Worm (Caenorhabditis elegans) whole organism, late embryonic: ENCODE measurements around the gene dsc-1.

ENCODE experiments used
- ama-1 ChIP-seq: fragments of 150-350 bp; optimal IDR thresholded peaks from 2 replicates; lab custom pipeline; 2014
- ceh-18 ChIP-seq: sonication (generic microtip); optimal IDR thresholded peaks from 2 replicates; lab custom pipeline; 2016; ENCODE audit warnings: missing genetic modification characterization, missing compliant biosample characterization
- ceh-48 ChIP-seq: sonication (generic microtip); optimal IDR thresholded peaks from 2 replicates; lab custom pipeline; 2016; ENCODE audit warnings: missing genetic modification characterization, inconsistent platforms, missing compliant biosample characterization
- che-1 ChIP-seq: sonication (generic microtip); optimal IDR thresholded peaks from 2 replicates; lab custom pipeline; 2016; ENCODE audit warnings: mild to moderate bottlenecking, missing genetic modification characterization, missing compliant biosample characterization
- fax-1 ChIP-seq: sonication (generic microtip); optimal IDR thresholded peaks from 2 replicates; lab custom pipeline; 2016; ENCODE audit warnings: missing genotype, missing genetic modification characterization, missing compliant biosample characterization
- fkh-10 ChIP-seq: fragments of 150-350 bp; optimal IDR thresholded peaks from 2 replicates; lab custom pipeline; 2014; ENCODE audit warnings: missing biosample characterization, missing genetic modification reagents, missing genetic modification characterization
- hlh-13 ChIP-seq: fragments of 200-800 bp; sonication (Bioruptor generic); optimal IDR thresholded peaks from 2 replicates; lab custom pipeline; 2018; ENCODE audit warnings: mild to moderate bottlenecking, missing genetic modification characterization, missing compliant biosample characterization
- lim-6 ChIP-seq: sonication (generic microtip); optimal IDR thresholded peaks from 2 replicates; lab custom pipeline; 2016; ENCODE audit warnings: missing genetic modification characterization, missing compliant biosample characterization
- nfya-1 ChIP-seq: sonication (generic microtip); optimal IDR thresholded peaks from 2 replicates; lab custom pipeline; 2017; ENCODE audit warnings: missing genetic modification characterization, mild to moderate bottlenecking, missing compliant biosample characterization, antibody characterized with exemption, moderate library complexity
- pag-3 ChIP-seq: sonication (generic microtip); optimal IDR thresholded peaks from 2 replicates; lab custom pipeline; 2016; ENCODE audit warnings: missing compliant biosample characterization, missing genetic modification characterization, borderline replicate concordance
- unc-55 ChIP-seq: sonication (generic microtip); optimal IDR thresholded peaks from 2 replicates; lab custom pipeline; 2017; ENCODE audit warnings: missing biosample characterization, missing genetic modification reagents, missing genetic modification characterization
- unc-86 ChIP-seq: sonication (generic microtip); optimal IDR thresholded peaks from 2 replicates; lab custom pipeline; 2016; ENCODE audit warnings: missing genetic modification characterization, missing compliant biosample characterization
- zip-5 ChIP-seq: sonication (generic microtip); optimal IDR thresholded peaks from 2 replicates; lab custom pipeline; 2016; ENCODE audit warnings: missing genetic modification characterization, missing compliant biosample characterization

- TF ChIP-seq ama-1 (no peak), fax-1 (tag; lab: Kevin White, UChicago) (no peak), unc-86 (tag; lab: Kevin White, UChicago) (no peak), unc-55 (GFP tag; lab: Kevin White, UChicago) (no peak), ceh-48 (no peak), lim-6 (tag; lab: Kevin White, UChicago) (no peak), zip-5 (tag; lab: Kevin White, UChicago) (no peak), che-1 (tag; lab: Kevin White, UChicago) (no peak), fkh-10 (GFP tag; lab: Kevin White, UChicago) (no peak), ceh-18 (tag; lab: Kevin White, UChicago) (no peak), nfya-1 (tag; lab: Kevin White, UChicago) (no peak), hlh-13 (GFP tag; lab: Kevin White, UChicago) (no peak), pag-3 (tag; lab: Kevin White, UChicago) (no peak)
Observed at ce11 chrX:15050006-15050405, 15.4 kb upstream of the dsc-1 start.
